Worm (Caenorhabditis elegans) whole organism, L2 larva: Measurements from ENCODE around the gene jbts-14.
A peak's percentile ranks its signal among the peaks of the same experiment; 100 is the strongest.

Experiments used
- C34F6.9 ChIP-seq: fragments of 150-350 bp; optimal IDR thresholded peaks from 2 replicates; lab custom pipeline; 2014; ENCODE audit warnings: missing biosample characterization, missing genetic modification characterization
- F13H6.1 ChIP-seq: sonication (generic microtip); optimal IDR thresholded peaks from 2 replicates; lab custom pipeline; 2016; ENCODE audit warnings: missing genetic modification characterization, missing compliant biosample characterization
- ZK546.5 ChIP-seq: sonication (generic microtip); optimal IDR thresholded peaks from 2 replicates; lab custom pipeline; 2017; ENCODE audit warnings: missing biosample characterization, missing genetic modification characterization
- alr-1 ChIP-seq: fragments of 150-350 bp; optimal IDR thresholded peaks from 2 replicates; lab custom pipeline; 2014; ENCODE audit warnings: missing biosample characterization, missing genetic modification characterization
- aly-2 ChIP-seq: fragments of 150-350 bp; optimal IDR thresholded peaks from 2 replicates; lab custom pipeline; 2014; ENCODE audit warnings: missing biosample characterization, missing genetic modification characterization
- ama-1 ChIP-seq: fragments of 150-350 bp; optimal IDR thresholded peaks from 2 replicates; lab custom pipeline; 2018; ENCODE audit warnings: inconsistent platforms
- blmp-1 ChIP-seq: sonication (generic microtip); optimal IDR thresholded peaks from 2 replicates; lab custom pipeline; 2017; ENCODE audit warnings: missing genetic modification characterization, mild to moderate bottlenecking, missing compliant biosample characterization, antibody characterized with exemption, moderate library complexity; ENCODE audit not compliant: insufficient read depth
- ceh-82 ChIP-seq: fragments of 150-350 bp; optimal IDR thresholded peaks from 2 replicates; lab custom pipeline; 2014; ENCODE audit warnings: missing biosample characterization, missing genetic modification characterization
- crh-2 ChIP-seq: sonication (generic microtip); optimal IDR thresholded peaks from 2 replicates; lab custom pipeline; 2017; ENCODE audit warnings: missing biosample characterization, missing genetic modification characterization
- egl-27 ChIP-seq: sonication (generic microtip); optimal IDR thresholded peaks from 3 replicates; lab custom pipeline; 2017; ENCODE audit warnings: missing biosample characterization, missing genetic modification reagents, missing genetic modification characterization
- fos-1 ChIP-seq: fragments of 150-350 bp; optimal IDR thresholded peaks from 2 replicates; lab custom pipeline; 2014; ENCODE audit warnings: missing biosample characterization, missing genetic modification characterization
- gmeb-1 ChIP-seq: fragments of 150-350 bp; optimal IDR thresholded peaks from 2 replicates; lab custom pipeline; 2014; ENCODE audit warnings: missing biosample characterization, missing genetic modification characterization
- lin-13 ChIP-seq: fragments of 150-350 bp; optimal IDR thresholded peaks from 2 replicates; lab custom pipeline; 2014; ENCODE audit warnings: missing biosample characterization, missing genetic modification reagents, missing genetic modification characterization
- lin-39 ChIP-seq: fragments of 150-350 bp; optimal IDR thresholded peaks from 2 replicates; lab custom pipeline; 2014; ENCODE audit warnings: missing biosample characterization, missing genetic modification reagents, missing genetic modification characterization
- lsy-2 ChIP-seq, 2 experiments: fragments of 150-350 bp in 1 of 2; sonication (generic microtip) in 1 of 2; optimal IDR thresholded peaks; 2 replicates each; lab custom pipeline; 2014 to 2017; ENCODE audit warnings: missing biosample characterization in 2 of 2, missing genetic modification characterization in 2 of 2
- mab-5 ChIP-seq: fragments of 150-350 bp; optimal IDR thresholded peaks from 2 replicates; lab custom pipeline; 2014; ENCODE audit warnings: missing biosample characterization, missing genetic modification characterization
- mbf-1 ChIP-seq: sonication (generic microtip); optimal IDR thresholded peaks from 2 replicates; lab custom pipeline; 2017; ENCODE audit warnings: missing biosample characterization, missing genetic modification characterization
- mdl-1 ChIP-seq, 2 experiments: fragments of 150-350 bp in 1 of 2; sonication (generic microtip) in 1 of 2; optimal IDR thresholded peaks; 2 replicates each; lab custom pipeline; 2017; ENCODE audit warnings: missing biosample characterization in 2 of 2, missing genetic modification characterization in 2 of 2
- nhr-10 ChIP-seq: sonication (generic microtip); optimal IDR thresholded peaks from 2 replicates; lab custom pipeline; 2017; ENCODE audit warnings: missing biosample characterization, missing genetic modification characterization
- nhr-12 ChIP-seq: fragments of 150-350 bp; optimal IDR thresholded peaks from 2 replicates; lab custom pipeline; 2014; ENCODE audit warnings: missing biosample characterization, missing genetic modification characterization
- nhr-129 ChIP-seq: fragments of 150-350 bp; optimal IDR thresholded peaks from 2 replicates; lab custom pipeline; 2014; ENCODE audit warnings: missing biosample characterization, missing genetic modification characterization
- nhr-21 ChIP-seq: fragments of 150-350 bp; optimal IDR thresholded peaks from 2 replicates; lab custom pipeline; 2014; ENCODE audit warnings: missing biosample characterization, missing genetic modification characterization
- nhr-23 ChIP-seq: fragments of 150-350 bp; optimal IDR thresholded peaks from 2 replicates; lab custom pipeline; 2014; ENCODE audit warnings: missing biosample characterization, missing genetic modification reagents, missing genetic modification characterization
- nhr-25 ChIP-seq: fragments of 150-350 bp; sonication (generic microtip); optimal IDR thresholded peaks from 3 replicates; lab custom pipeline; 2014; ENCODE audit warnings: missing biosample characterization, missing genetic modification characterization
- nhr-6 ChIP-seq: fragments of 150-350 bp; optimal IDR thresholded peaks from 2 replicates; lab custom pipeline; 2014; ENCODE audit warnings: missing biosample characterization, missing genetic modification characterization
- peb-1 ChIP-seq: fragments of 150-350 bp; optimal IDR thresholded peaks from 2 replicates; lab custom pipeline; 2014; ENCODE audit warnings: missing biosample characterization, missing genetic modification characterization
- sem-4 ChIP-seq: fragments of 150-350 bp; optimal IDR thresholded peaks from 2 replicates; lab custom pipeline; 2014; ENCODE audit warnings: missing biosample characterization, missing genetic modification reagents, missing genetic modification characterization
- skn-1 ChIP-seq: sonication (generic microtip); optimal IDR thresholded peaks from 2 replicates; lab custom pipeline; 2017; ENCODE audit warnings: missing biosample characterization, missing genetic modification characterization
- sma-3 ChIP-seq: sonication (generic microtip); optimal IDR thresholded peaks from 2 replicates; lab custom pipeline; 2016; ENCODE audit warnings: missing genetic modification reagents, missing genetic modification characterization, missing compliant biosample characterization
- sma-9 ChIP-seq, 2 experiments: fragments of 150-350 bp in 1 of 2; sonication (generic microtip) in 1 of 2; optimal IDR thresholded peaks; 2 replicates each; lab custom pipeline; 2014 to 2016; ENCODE audit warnings: missing genetic modification characterization in 2 of 2, mild to moderate bottlenecking in 1 of 2, missing biosample characterization in 1 of 2, missing compliant biosample characterization in 1 of 2, missing genetic modification reagents in 1 of 2, moderate library complexity in 1 of 2
- snpc-4 ChIP-seq: fragments of 150-350 bp; optimal IDR thresholded peaks from 2 replicates; lab custom pipeline; 2014; ENCODE audit warnings: missing biosample characterization, missing genetic modification characterization
- unc-55 ChIP-seq: fragments of 150-350 bp; sonication (generic microtip); optimal IDR thresholded peaks from 3 replicates; lab custom pipeline; 2014; ENCODE audit warnings: missing biosample characterization, missing genetic modification reagents, missing genetic modification characterization
- zag-1 ChIP-seq: fragments of 150-350 bp; optimal IDR thresholded peaks from 2 replicates; lab custom pipeline; 2014; ENCODE audit warnings: missing biosample characterization, missing genetic modification characterization
- ztf-1 ChIP-seq: fragments of 200-800 bp; sonication (Bioruptor generic); conservative IDR thresholded peaks from 2 replicates; pipeline ENCODE4 v1.3.6; 2022; ENCODE audit warnings: missing genetic modification characterization, missing compliant biosample characterization
- ztf-11 ChIP-seq: sonication (generic microtip); optimal IDR thresholded peaks from 2 replicates; lab custom pipeline; 2017; ENCODE audit warnings: missing biosample characterization, missing genetic modification characterization

jbts-14 gene

ce11 chrX:8750209-8750608 is 46.1 kb downstream of the jbts-14 start:
- TF ChIP-seq aly-2 (tag; lab: Kevin White, UChicago), result no peak
- TF ChIP-seq F13H6.1 (tag; lab: Kevin White, UChicago), result peak; percentile 26
- TF ChIP-seq nhr-129 (tag; lab: Kevin White, UChicago), result peak; percentile 37
- TF ChIP-seq nhr-25, result no peak
- TF ChIP-seq nhr-21 (tag; lab: Kevin White, UChicago), result peak; percentile 23
- TF ChIP-seq lsy-2 (tag; optimal IDR thresholded peaks at IDR 0.05; lab: Kevin White, UChicago), result no peak
- TF ChIP-seq fos-1, result peak; percentile 93
- peak; percentile 94 for TF ChIP-seq sma-9 (GFP tag; optimal IDR thresholded peaks at IDR 0.05; lab: Kevin White, UChicago)
- no peak for TF ChIP-seq sma-9 (tag; optimal IDR thresholded peaks at IDR 0.05; lab: Kevin White, UChicago)
- no peak for TF ChIP-seq nhr-23 (tag; lab: Kevin White, UChicago)
- peak; percentile 49 for TF ChIP-seq crh-2 (tag; lab: Kevin White, UChicago)
- TF ChIP-seq nhr-12 (tag; lab: Kevin White, UChicago), result no peak
- TF ChIP-seq peb-1 (tag; lab: Kevin White, UChicago), result no peak
- no peak for TF ChIP-seq mab-5 (tag; lab: Kevin White, UChicago)
- TF ChIP-seq mbf-1 (tag; lab: Kevin White, UChicago), result no peak
- no peak for TF ChIP-seq lin-13 (GFP tag; lab: Kevin White, UChicago)
- no peak for TF ChIP-seq alr-1 (tag; lab: Kevin White, UChicago)
- no peak for TF ChIP-seq C34F6.9 (tag; lab: Kevin White, UChicago)
- TF ChIP-seq sem-4, result no peak
- TF ChIP-seq gmeb-1 (tag; lab: Kevin White, UChicago), result peak; percentile 49
- peak; percentile 33 for TF ChIP-seq sma-3 (GFP tag; lab: Kevin White, UChicago)
- no peak for TF ChIP-seq egl-27 (tag; lab: Kevin White, UChicago)

ce11 chrX:8750660-8751059 is 46.6 kb downstream of the jbts-14 start, which contains the start of gene asns-2:
TSS of gene asns-2 (minus strand) at chrX:8750941.
- TF ChIP-seq nhr-6 (tag; lab: Kevin White, UChicago) (no peak), ama-1 (peak; percentile 4)

ce11 chrX:8752546-8752945 is 48.4 kb downstream of the jbts-14 start:
- TF ChIP-seq blmp-1 (tag; lab: Kevin White, UChicago) (peak; percentile 52), nhr-21 (tag; lab: Kevin White, UChicago) (peak; percentile 63), sma-9 (GFP tag; optimal IDR thresholded peaks at IDR 0.05; lab: Kevin White, UChicago) (peak; percentile 97), sma-9 (tag; optimal IDR thresholded peaks at IDR 0.05; lab: Kevin White, UChicago) (no peak), crh-2 (tag; lab: Kevin White, UChicago) (peak; percentile 33), snpc-4 (no peak), ZK546.5 (tag; lab: Kevin White, UChicago) (no peak), nhr-129 (tag; lab: Kevin White, UChicago) (peak; percentile 19), sma-3 (GFP tag; lab: Kevin White, UChicago) (peak; percentile 42), zag-1 (tag; lab: Kevin White, UChicago) (no peak), mdl-1 (tag; optimal IDR thresholded peaks at IDR 0.05; lab: Kevin White, UChicago) (peak; percentile 36 to 60), egl-27 (tag; lab: Kevin White, UChicago) (peak; percentile 10)

ce11 chrX:8754285-8754795 is 50.2 kb downstream of the jbts-14 start:
- TF ChIP-seq ztf-1 (GFP tag; lab: Robert Waterston, UW) (no peak), sem-4 (no peak), unc-55 (GFP tag; lab: Kevin White, UChicago) (no peak), zag-1 (tag; lab: Kevin White, UChicago) (no peak), nhr-21 (tag; lab: Kevin White, UChicago) (peak; percentile 45), nhr-10 (no peak), snpc-4 (no peak)

ce11 chrX:8755987-8756386 is 51.9 kb downstream of the jbts-14 start:
- TF ChIP-seq C34F6.9 (tag; lab: Kevin White, UChicago) (no peak), sma-9 (GFP tag; optimal IDR thresholded peaks at IDR 0.05; lab: Kevin White, UChicago) (peak; percentile 51), sma-9 (tag; optimal IDR thresholded peaks at IDR 0.05; lab: Kevin White, UChicago) (no peak), ztf-11 (tag; lab: Kevin White, UChicago) (no peak), nhr-6 (tag; lab: Kevin White, UChicago) (no peak), ceh-82 (no peak), lsy-2 (tag; optimal IDR thresholded peaks at IDR 0.05; lab: Kevin White, UChicago) (no peak), F13H6.1 (tag; lab: Kevin White, UChicago) (no peak), blmp-1 (tag; lab: Kevin White, UChicago) (no peak), crh-2 (tag; lab: Kevin White, UChicago) (peak; percentile 5), ztf-1 (GFP tag; lab: Robert Waterston, UW) (no peak), nhr-10 (no peak), skn-1 (tag; lab: Kevin White, UChicago) (no peak), ama-1 (no peak), snpc-4 (no peak), lin-39 (no peak)
- TF ChIP-seq, all 48 proteins: peak for 2
